Worm (Caenorhabditis elegans): Measurements from ENCODE around the gene F53G2.2.
A peak's percentile ranks its signal among the peaks of the same experiment; 100 is the strongest.

F53G2.2 gene

ce11 chrII:2488386-2488785, 6.7 kb downstream of the F53G2.2 start, which contains the start of gene F53G2.1:
Gene F53G2.1, plus strand, starts transcription at chrII:2488686.
- TF ChIP-seq lim-6 (tag; optimal IDR thresholded peaks at IDR 0.05) (no peak), ahr-1 (tag; optimal IDR thresholded peaks at IDR 0.05) (no peak), npax-4 (tag; optimal IDR thresholded peaks at IDR 0.05) (no peak), ceh-19 (GFP tag; optimal IDR thresholded peaks at IDR 0.05) (no peak), tbx-2 (tag; optimal IDR thresholded peaks at IDR 0.05) (no peak)

ce11 chrII:2503703-2504430, 22.1 kb downstream of the F53G2.2 start:
- TF ChIP-seq dmd-4 (tag; optimal IDR thresholded peaks at IDR 0.05; ENCODE audit: borderline replicate concordance) = no peak
- TF ChIP-seq elt-2 (tag; optimal IDR thresholded peaks at IDR 0.05) = peak; percentile 84

ce11 chrII:2504431-2504928, 22.8 kb downstream of the F53G2.2 start, which contains the start of gene gbas-1:
Gene gbas-1, plus strand, starts transcription at chrII:2504878.
- no peak for TF ChIP-seq pqm-1 (tag; optimal IDR thresholded peaks at IDR 0.05)
- peak; percentile 16 for TF ChIP-seq nfya-1 (tag; optimal IDR thresholded peaks at IDR 0.05)

- TF ChIP-seq hlh-30 (tag; optimal IDR thresholded peaks at IDR 0.05; ENCODE audit: insufficient read depth) (no peak), tbx-2 (tag; optimal IDR thresholded peaks at IDR 0.05) (no peak), pha-4 (tag; optimal IDR thresholded peaks at IDR 0.05) (no peak), hlh-6 (tag; optimal IDR thresholded peaks at IDR 0.05) (no peak), nhr-11 (tag; optimal IDR thresholded peaks at IDR 0.05) (no peak), sdc-2 (tag; optimal IDR thresholded peaks at IDR 0.05) (no peak), pros-1 (tag; optimal IDR thresholded peaks at IDR 0.05) (no peak), ref-2 (tag; optimal IDR thresholded peaks at IDR 0.05) (no peak), ceh-24 (tag; optimal IDR thresholded peaks at IDR 0.05) (no peak), unc-55 (GFP tag; optimal IDR thresholded peaks at IDR 0.05) (no peak), ceh-31 (tag; optimal IDR thresholded peaks at IDR 0.05) (no peak), Y22D7AL.16 (tag; optimal IDR thresholded peaks at IDR 0.05) (no peak), dmd-4 (tag; optimal IDR thresholded peaks at IDR 0.05; ENCODE audit: borderline replicate concordance) (no peak), pat-9 (tag; optimal IDR thresholded peaks at IDR 0.05) (no peak), pag-3 (tag; optimal IDR thresholded peaks at IDR 0.05; ENCODE audit: borderline replicate concordance) (no peak), elt-4 (tag; optimal IDR thresholded peaks at IDR 0.05) (no peak), unc-3 (GFP tag; conservative IDR thresholded peaks at IDR 0.05) (no peak), unc-3 (tag; optimal IDR thresholded peaks at IDR 0.05) (no peak), lim-6 (tag; optimal IDR thresholded peaks at IDR 0.05) (no peak)
Measured at ce11 chrII:2518487-2518886, 36.8 kb downstream of the F53G2.2 start.

ce11 chrII:2521960-2522359, 40.2 kb downstream of the F53G2.2 start, which contains the start of gene bath-13:
Gene bath-13, minus strand, starts transcription at chrII:2522060.
- no peak for TF ChIP-seq elt-2 (tag; optimal IDR thresholded peaks at IDR 0.05)
- no peak for TF ChIP-seq hlh-30 (tag; optimal IDR thresholded peaks at IDR 0.05; ENCODE audit: insufficient read depth)
- no peak for TF ChIP-seq hlh-13 (GFP tag; optimal IDR thresholded peaks at IDR 0.05)
- no peak for TF ChIP-seq fkh-10 (GFP tag; optimal IDR thresholded peaks at IDR 0.05)
- no peak for TF ChIP-seq ceh-6 (GFP tag; optimal IDR thresholded peaks at IDR 0.05)

- peak; percentile 100 for TF ChIP-seq dve-1 (tag; optimal IDR thresholded peaks at IDR 0.05)
- TF ChIP-seq pha-2 (tag; optimal IDR thresholded peaks at IDR 0.05) = no peak
Measured at ce11 chrII:2525652-2526051, 43.9 kb downstream of the F53G2.2 start.
